Worm (Caenorhabditis elegans) whole organism, early embryonic: Measurements from ENCODE around the gene coa-7.

Experiments used
- hmbx-1 ChIP-seq: sonication (generic microtip); optimal IDR thresholded peaks from 2 replicates; lab custom pipeline; 2016; ENCODE audit warnings: mild to moderate bottlenecking, missing genetic modification characterization, missing compliant biosample characterization
- hmg-4 ChIP-seq: fragments of 200-800 bp; sonication (Bioruptor generic); optimal IDR thresholded peaks from 2 replicates; lab custom pipeline; 2018; ENCODE audit warnings: mild to moderate bottlenecking, missing genetic modification characterization, missing compliant biosample characterization

DNA sequence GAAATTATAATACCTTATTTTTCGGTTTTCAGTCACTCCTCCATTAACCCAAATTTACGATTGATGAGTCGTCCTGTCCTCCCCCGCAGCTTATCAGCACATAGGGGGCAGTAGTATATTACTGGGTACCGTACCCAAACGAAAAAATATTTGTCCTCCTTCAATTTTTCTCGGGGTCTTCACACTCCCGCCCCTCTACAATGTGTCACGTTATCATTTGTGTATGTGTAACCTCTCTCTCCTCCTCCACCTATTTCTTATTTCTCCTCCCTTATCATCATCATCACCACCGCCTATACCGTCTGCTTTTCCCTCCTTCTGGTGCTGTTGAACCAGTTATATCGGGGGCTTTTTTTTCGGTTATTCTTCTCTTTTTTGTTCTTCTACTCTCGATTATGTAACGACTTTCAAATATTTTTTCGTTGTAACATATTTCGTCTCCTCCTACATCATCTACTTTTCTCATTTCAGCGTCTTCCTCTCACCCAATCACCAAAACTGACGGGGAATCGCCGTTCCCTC lies 4.6 kb downstream of the coa-7 start, which contains the start of gene ghi-1:
- TF ChIP-seq hmbx-1 (no peak), hmg-4 (GFP tag; lab: Kevin White, UChicago) (no peak)
